Worm (Caenorhabditis elegans): ENCODE results near the gene grl-21.
A peak's percentile ranks its signal among the peaks of the same experiment; 100 is the strongest.

grl-21 gene

ce11 chrIV:10718865-10719264 lies 18.4 kb upstream of the grl-21 start:
- TF ChIP-seq sea-1 (GFP tag; conservative IDR thresholded peaks at IDR 0.05) (no peak), tra-4 (tag; optimal IDR thresholded peaks at IDR 0.05) (no peak), hmg-4 (GFP tag; optimal IDR thresholded peaks at IDR 0.05) (no peak), tbx-37 (GFP tag; conservative IDR thresholded peaks at IDR 0.05) (no peak), ets-7 (tag; optimal IDR thresholded peaks at IDR 0.05) (no peak), aly-1 (tag; optimal IDR thresholded peaks at IDR 0.05) (no peak), pes-1 (GFP tag; IDR thresholded peaks at IDR 0.05) (no peak), ceh-13 (GFP tag; optimal IDR thresholded peaks at IDR 0.05) (no peak), scrt-1 (GFP tag; IDR thresholded peaks at IDR 0.05) (no peak), F13C5.2 (tag; optimal IDR thresholded peaks at IDR 0.05) (no peak), flt-1 (GFP tag; IDR thresholded peaks at IDR 0.05) (no peak), hmbx-1 (tag; optimal IDR thresholded peaks at IDR 0.05) (no peak), ama-1 (optimal IDR thresholded peaks at IDR 0.05) (no peak), ceh-36 (tag; optimal IDR thresholded peaks at IDR 0.05) (no peak), tbx-11 (GFP tag; IDR thresholded peaks at IDR 0.05) (no peak), hnd-1 (tag; optimal IDR thresholded peaks at IDR 0.05) (no peak), B0310.2 (tag; optimal IDR thresholded peaks at IDR 0.05) (no peak)

- TF ChIP-seq pes-1 (GFP tag; IDR thresholded peaks at IDR 0.05) (no peak), sea-1 (GFP tag; conservative IDR thresholded peaks at IDR 0.05) (no peak), hnd-1 (tag; optimal IDR thresholded peaks at IDR 0.05) (no peak), ets-7 (tag; optimal IDR thresholded peaks at IDR 0.05) (no peak), hmbx-1 (tag; optimal IDR thresholded peaks at IDR 0.05) (no peak), aly-1 (tag; optimal IDR thresholded peaks at IDR 0.05) (no peak), tbx-11 (GFP tag; IDR thresholded peaks at IDR 0.05) (no peak), F13C5.2 (tag; optimal IDR thresholded peaks at IDR 0.05) (no peak), ceh-13 (GFP tag; optimal IDR thresholded peaks at IDR 0.05) (no peak), hmg-4 (GFP tag; optimal IDR thresholded peaks at IDR 0.05) (no peak), ceh-36 (tag; optimal IDR thresholded peaks at IDR 0.05) (no peak), B0310.2 (tag; optimal IDR thresholded peaks at IDR 0.05) (no peak), tbx-37 (GFP tag; conservative IDR thresholded peaks at IDR 0.05) (no peak), ama-1 (optimal IDR thresholded peaks at IDR 0.05) (no peak), scrt-1 (GFP tag; IDR thresholded peaks at IDR 0.05) (no peak), tra-4 (tag; optimal IDR thresholded peaks at IDR 0.05) (no peak), flt-1 (GFP tag; IDR thresholded peaks at IDR 0.05) (no peak)
These were observed 9.5 kb upstream of the grl-21 start, which contains the start of gene ZC168.2 for ce11 chrIV:10727734-10728133. Gene ZC168.2 (plus strand): TSS chrIV:10728034.

- TF ChIP-seq aly-1 (tag; optimal IDR thresholded peaks at IDR 0.05) (no peak), flt-1 (GFP tag; IDR thresholded peaks at IDR 0.05) (no peak), pes-1 (GFP tag; IDR thresholded peaks at IDR 0.05) (no peak), tbx-11 (GFP tag; IDR thresholded peaks at IDR 0.05) (no peak), ceh-13 (GFP tag; optimal IDR thresholded peaks at IDR 0.05) (no peak), hmbx-1 (tag; optimal IDR thresholded peaks at IDR 0.05) (no peak), B0310.2 (tag; optimal IDR thresholded peaks at IDR 0.05) (no peak), hmg-4 (GFP tag; optimal IDR thresholded peaks at IDR 0.05) (no peak), ama-1 (optimal IDR thresholded peaks at IDR 0.05) (no peak), tra-4 (tag; optimal IDR thresholded peaks at IDR 0.05) (no peak), F13C5.2 (tag; optimal IDR thresholded peaks at IDR 0.05) (no peak), sea-1 (GFP tag; conservative IDR thresholded peaks at IDR 0.05) (no peak), scrt-1 (GFP tag; IDR thresholded peaks at IDR 0.05) (no peak)
These were observed 2.5 kb upstream of the grl-21 start, which contains the start of the genes orc-5 and cyb-1 for ce11 chrIV:10734527-10735436. Gene orc-5 (minus strand): TSS chrIV:10734588. Gene cyb-1 (plus strand): TSS chrIV:10735216.

ce11 chrIV:10738328-10738727 lies 1.1 kb downstream of the grl-21 start, which contains the start of gene ssp-34:
Gene ssp-34 (minus strand): TSS chrIV:10738602.
- TF ChIP-seq ceh-36 (tag; optimal IDR thresholded peaks at IDR 0.05): no peak
- TF ChIP-seq tra-4 (tag; optimal IDR thresholded peaks at IDR 0.05): no peak
- TF ChIP-seq hmbx-1 (tag; optimal IDR thresholded peaks at IDR 0.05): no peak
- TF ChIP-seq aly-1 (tag; optimal IDR thresholded peaks at IDR 0.05): no peak
- TF ChIP-seq ets-7 (tag; optimal IDR thresholded peaks at IDR 0.05): no peak
- no peak for TF ChIP-seq F13C5.2 (tag; optimal IDR thresholded peaks at IDR 0.05)
- TF ChIP-seq sea-1 (GFP tag; conservative IDR thresholded peaks at IDR 0.05): no peak
- no peak for TF ChIP-seq hnd-1 (tag; optimal IDR thresholded peaks at IDR 0.05)
- no peak for TF ChIP-seq scrt-1 (GFP tag; IDR thresholded peaks at IDR 0.05)
- no peak for TF ChIP-seq B0310.2 (tag; optimal IDR thresholded peaks at IDR 0.05)
- TF ChIP-seq hmg-4 (GFP tag; optimal IDR thresholded peaks at IDR 0.05): no peak
- no peak for TF ChIP-seq tbx-11 (GFP tag; IDR thresholded peaks at IDR 0.05)
- no peak for TF ChIP-seq ama-1 (optimal IDR thresholded peaks at IDR 0.05)

ce11 chrIV:10744475-10744874 lies 7.2 kb downstream of the grl-21 start, which contains the start of gene T25B9.3:
Gene T25B9.3 (plus strand): TSS chrIV:10744775.
- TF ChIP-seq ets-7 (tag; optimal IDR thresholded peaks at IDR 0.05) (no peak), tbx-37 (GFP tag; conservative IDR thresholded peaks at IDR 0.05) (no peak), hmbx-1 (tag; optimal IDR thresholded peaks at IDR 0.05) (no peak), scrt-1 (GFP tag; IDR thresholded peaks at IDR 0.05) (no peak), ama-1 (optimal IDR thresholded peaks at IDR 0.05) (no peak), tra-4 (tag; optimal IDR thresholded peaks at IDR 0.05) (no peak), B0310.2 (tag; optimal IDR thresholded peaks at IDR 0.05) (no peak), ceh-36 (tag; optimal IDR thresholded peaks at IDR 0.05) (no peak), ceh-13 (GFP tag; optimal IDR thresholded peaks at IDR 0.05) (no peak), flt-1 (GFP tag; IDR thresholded peaks at IDR 0.05) (no peak), hnd-1 (tag; optimal IDR thresholded peaks at IDR 0.05) (no peak), sea-1 (GFP tag; conservative IDR thresholded peaks at IDR 0.05) (no peak), F13C5.2 (tag; optimal IDR thresholded peaks at IDR 0.05) (no peak), aly-1 (tag; optimal IDR thresholded peaks at IDR 0.05) (no peak), pes-1 (GFP tag; IDR thresholded peaks at IDR 0.05) (no peak), tbx-11 (GFP tag; IDR thresholded peaks at IDR 0.05) (no peak), hmg-4 (GFP tag; optimal IDR thresholded peaks at IDR 0.05) (no peak)

- no peak for TF ChIP-seq ceh-13 (GFP tag; optimal IDR thresholded peaks at IDR 0.05)
- TF ChIP-seq ceh-36 (tag; optimal IDR thresholded peaks at IDR 0.05): peak; percentile 6
These were observed 8.1 kb downstream of the grl-21 start for ce11 chrIV:10745332-10745731.
